Fruit fly (Drosophila melanogaster) whole organism, embryonic: Measurements from ENCODE around the gene Snm1.

Source experiments
- CG10267 ChIP-seq: fragments of 200-800 bp; sonication (Bioruptor generic); optimal IDR thresholded peaks from 2 replicates; lab custom pipeline; 2018; ENCODE audit warnings: missing biosample characterization, mild to moderate bottlenecking, missing genetic modification characterization, moderate library complexity
- CG12942 ChIP-seq: fragments of 200-800 bp; sonication (Bioruptor generic); optimal IDR thresholded peaks from 3 replicates; lab custom pipeline; 2016; ENCODE audit warnings: missing biosample characterization, missing genetic modification characterization
- CG14860 ChIP-seq: fragments of 200-800 bp; sonication (Bioruptor generic); IDR thresholded peaks from 3 replicates; pipeline ENCODE4 v1.3.6; 2022; ENCODE audit warnings: missing biosample characterization, missing genetic modification characterization; ENCODE audit not compliant: partially characterized antibody
- CG15073 ChIP-seq: fragments of 200-800 bp; sonication (Bioruptor generic); optimal IDR thresholded peaks from 2 replicates; lab custom pipeline; 2016; ENCODE audit warnings: missing biosample characterization, missing genetic modification characterization
- CG15514 ChIP-seq: fragments of 200-800 bp; sonication (Bioruptor generic); optimal IDR thresholded peaks from 3 replicates; lab custom pipeline; 2017; ENCODE audit warnings: missing biosample characterization, missing genetic modification characterization, mild to moderate bottlenecking, moderate library complexity, missing genetic modification reagents
- CG16863 ChIP-seq: fragments of 200-800 bp; sonication (Bioruptor generic); optimal IDR thresholded peaks from 3 replicates; lab custom pipeline; 2016; ENCODE audit warnings: missing biosample characterization, missing genetic modification characterization
- CG17612 ChIP-seq: fragments of 200-800 bp; sonication (Bioruptor generic); IDR thresholded peaks from 2 replicates; pipeline ENCODE4 v1.3.6; 2022; ENCODE audit warnings: missing biosample characterization, missing genetic modification characterization
- CG2129 ChIP-seq: fragments of 200-800 bp; sonication (Bioruptor generic); IDR thresholded peaks from 2 replicates; pipeline ENCODE4 v1.3.6; 2022; ENCODE audit warnings: missing biosample characterization, missing genetic modification characterization; ENCODE audit not compliant: partially characterized antibody
- CG32767 ChIP-seq: fragments of 200-800 bp; sonication (Bioruptor generic); IDR thresholded peaks from 2 replicates; pipeline ENCODE4 v1.3.6; 2022; ENCODE audit warnings: missing biosample characterization, missing genetic modification characterization
- CG4282 ChIP-seq: fragments of 200-800 bp; sonication (Bioruptor generic); optimal IDR thresholded peaks from 2 replicates; lab custom pipeline; 2016; ENCODE audit warnings: missing biosample characterization, missing genetic modification characterization
- CG43689 ChIP-seq: fragments of 200-800 bp; sonication (Bioruptor generic); IDR thresholded peaks from 2 replicates; pipeline ENCODE4 v1.3.6; 2022; ENCODE audit warnings: missing biosample characterization, missing genetic modification characterization
- CG5180 ChIP-seq: fragments of 200-800 bp; sonication (Bioruptor generic); optimal IDR thresholded peaks from 3 replicates; lab custom pipeline; 2017; ENCODE audit warnings: missing biosample characterization, missing genetic modification characterization, mild to moderate bottlenecking, moderate library complexity, missing genetic modification reagents
- CG7786 ChIP-seq: fragments of 200-800 bp; sonication (Bioruptor generic); optimal IDR thresholded peaks from 2 replicates; lab custom pipeline; 2016; ENCODE audit warnings: missing biosample characterization, missing genetic modification characterization
- CG9876 ChIP-seq: fragments of 200-800 bp; sonication (Bioruptor generic); optimal IDR thresholded peaks from 2 replicates; lab custom pipeline; 2016; ENCODE audit warnings: missing biosample characterization, missing genetic modification characterization
- CoRest ChIP-seq: fragments of 200-800 bp; sonication (Bioruptor generic); optimal IDR thresholded peaks from 3 replicates; lab custom pipeline; 2018; ENCODE audit warnings: missing biosample characterization, mild to moderate bottlenecking, missing genetic modification characterization, moderate library complexity
- Dfd ChIP-seq, 2 experiments: fragments of >200 bp; optimal IDR thresholded peaks; 2 replicates each; lab custom pipeline; 2017; ENCODE audit warnings: missing biosample characterization in 2 of 2, missing genetic modification characterization in 2 of 2
- Dp ChIP-seq: fragments of 200-800 bp; sonication (Bioruptor generic); optimal IDR thresholded peaks from 2 replicates; lab custom pipeline; 2018; ENCODE audit warnings: missing biosample characterization, mild to moderate bottlenecking, missing genetic modification characterization, moderate library complexity
- Ets65A ChIP-seq: fragments of 200-800 bp; sonication (Bioruptor generic); peaks from one replicate; lab custom pipeline; 2016; ENCODE audit warnings: missing biosample characterization, missing genetic modification characterization
- MTF-1 ChIP-seq: fragments of 200-800 bp; sonication (Bioruptor generic); optimal IDR thresholded peaks from 2 replicates; lab custom pipeline; 2018; ENCODE audit warnings: missing biosample characterization, mild to moderate bottlenecking, missing genetic modification characterization, borderline replicate concordance
- Meics ChIP-seq: fragments of 200-800 bp; sonication (Bioruptor generic); optimal IDR thresholded peaks from 2 replicates; lab custom pipeline; 2017; ENCODE audit warnings: missing biosample characterization, mild to moderate bottlenecking, missing genetic modification characterization
- Mrtf ChIP-seq: fragments of 200-800 bp; sonication (Bioruptor generic); IDR thresholded peaks from 3 replicates; pipeline ENCODE4 v1.3.6; 2022; ENCODE audit warnings: missing biosample characterization, missing genetic modification characterization
- NK7.1 ChIP-seq: fragments of 200-800 bp; sonication (Bioruptor generic); optimal IDR thresholded peaks from 3 replicates; lab custom pipeline; 2016; ENCODE audit warnings: missing biosample characterization, missing genetic modification characterization
- Nf-YB ChIP-seq: fragments of 200-800 bp; sonication (Bioruptor generic); optimal IDR thresholded peaks from 3 replicates; lab custom pipeline; 2019; ENCODE audit warnings: missing biosample characterization, mild to moderate bottlenecking, missing genetic modification characterization, moderate library complexity
- Nf-YC ChIP-seq: fragments of 200-800 bp; optimal IDR thresholded peaks from 3 replicates; lab custom pipeline; 2019; ENCODE audit warnings: missing biosample characterization, mild to moderate bottlenecking, missing genetic modification characterization, moderate library complexity
- NfI ChIP-seq: fragments of 200-800 bp; sonication (Bioruptor generic); optimal IDR thresholded peaks from 3 replicates; lab custom pipeline; 2018; ENCODE audit warnings: missing biosample characterization, mild to moderate bottlenecking, missing genetic modification characterization, moderate library complexity
- Ptx1 ChIP-seq: fragments of 200-800 bp; sonication (Bioruptor generic); IDR thresholded peaks from 2 replicates; pipeline ENCODE4 v1.3.6; 2022; ENCODE audit warnings: missing biosample characterization, missing genetic modification characterization
- Sox100B ChIP-seq: fragments of 200-800 bp; sonication (Bioruptor generic); optimal IDR thresholded peaks from 3 replicates; lab custom pipeline; 2018; ENCODE audit warnings: missing biosample characterization, mild to moderate bottlenecking, missing genetic modification characterization
- Taf1 ChIP-seq: fragments of 200-800 bp; sonication (Bioruptor generic); IDR thresholded peaks from 2 replicates; pipeline ENCODE4 v1.3.6; 2022; ENCODE audit warnings: missing biosample characterization, missing genetic modification characterization
- Usf ChIP-seq: fragments of 200-800 bp; sonication (Bioruptor generic); optimal IDR thresholded peaks from 2 replicates; lab custom pipeline; 2017; ENCODE audit warnings: missing genotype, missing biosample characterization, missing genetic modification characterization
- abd-A ChIP-seq: fragments of 200-800 bp; sonication (Bioruptor generic); optimal IDR thresholded peaks from 3 replicates; lab custom pipeline; 2019; ENCODE audit warnings: missing biosample characterization, mild to moderate bottlenecking, missing genetic modification characterization, moderate library complexity
- amos ChIP-seq: fragments of 200-800 bp; sonication (Bioruptor generic); IDR thresholded peaks from 2 replicates; pipeline ENCODE4 v1.3.6; 2022; ENCODE audit warnings: missing biosample characterization, missing genetic modification characterization; ENCODE audit not compliant: partially characterized antibody
- ash1 ChIP-seq: fragments of 200-800 bp; sonication (Bioruptor generic); optimal IDR thresholded peaks from 2 replicates; lab custom pipeline; 2018; ENCODE audit warnings: missing biosample characterization, mild to moderate bottlenecking, missing genetic modification characterization
- btn ChIP-seq: fragments of 200-800 bp; sonication (Bioruptor generic); optimal IDR thresholded peaks from 2 replicates; lab custom pipeline; 2016; ENCODE audit warnings: missing biosample characterization, missing genetic modification characterization
- caup ChIP-seq: fragments of 200-800 bp; sonication (Bioruptor generic); optimal IDR thresholded peaks from 3 replicates; lab custom pipeline; 2017; ENCODE audit warnings: missing biosample characterization, mild to moderate bottlenecking, missing genetic modification characterization, moderate library complexity; ENCODE audit not compliant: severe bottlenecking
- emc ChIP-seq: fragments of 200-800 bp; sonication (Bioruptor generic); optimal IDR thresholded peaks from 2 replicates; lab custom pipeline; 2016; ENCODE audit warnings: missing biosample characterization, missing genetic modification characterization
- ems ChIP-seq: fragments of 200-800 bp; sonication (Bioruptor generic); optimal IDR thresholded peaks from 3 replicates; lab custom pipeline; 2016; ENCODE audit warnings: missing biosample characterization, missing genetic modification characterization
- ewg ChIP-seq: fragments of 200-800 bp; sonication (Bioruptor generic); optimal IDR thresholded peaks from 3 replicates; lab custom pipeline; 2017; ENCODE audit warnings: mild to moderate bottlenecking, missing biosample characterization, missing genetic modification reagents, missing genetic modification characterization
- gem ChIP-seq: fragments of 200-800 bp; sonication (Bioruptor generic); optimal IDR thresholded peaks from 2 replicates; lab custom pipeline; 2019; ENCODE audit warnings: missing biosample characterization, mild to moderate bottlenecking, missing genetic modification characterization, moderate library complexity
- lbe ChIP-seq: fragments of 200-800 bp; sonication (Bioruptor generic); optimal IDR thresholded peaks from 2 replicates; lab custom pipeline; 2016; ENCODE audit warnings: missing biosample characterization, mild to moderate bottlenecking, missing genetic modification characterization
- lola ChIP-seq, 3 experiments: fragments of >200 bp in 2 of 3; fragments of 200-800 bp in 1 of 3; sonication (Bioruptor generic) in 1 of 3; optimal IDR thresholded peaks; 2 replicates each; lab custom pipeline; 2017 to 2019; ENCODE audit warnings: missing biosample characterization in 3 of 3, missing genetic modification characterization in 3 of 3, mild to moderate bottlenecking in 1 of 3, moderate library complexity in 1 of 3
- mld ChIP-seq: fragments of 200-800 bp; sonication (Bioruptor generic); IDR thresholded peaks from 3 replicates; pipeline ENCODE4 v1.3.6; 2022; ENCODE audit warnings: missing biosample characterization, missing genetic modification characterization; ENCODE audit not compliant: partially characterized antibody
- pb ChIP-seq: fragments of 200-800 bp; sonication (Bioruptor generic); optimal IDR thresholded peaks from 3 replicates; lab custom pipeline; 2016; ENCODE audit warnings: missing biosample characterization, missing genetic modification characterization
- pfk ChIP-seq: fragments of 200-800 bp; sonication (Bioruptor generic); optimal IDR thresholded peaks from 2 replicates; lab custom pipeline; 2018; ENCODE audit warnings: missing biosample characterization, mild to moderate bottlenecking, missing genetic modification characterization, moderate library complexity
- ro ChIP-seq: fragments of 200-800 bp; sonication (Bioruptor generic); IDR thresholded peaks from 2 replicates; pipeline ENCODE4 v1.3.6; 2022; ENCODE audit warnings: missing biosample characterization, missing genetic modification characterization
- run ChIP-seq: fragments of 200-800 bp; sonication (Bioruptor generic); optimal IDR thresholded peaks from 3 replicates; lab custom pipeline; 2018; ENCODE audit warnings: missing biosample characterization, mild to moderate bottlenecking, missing genetic modification characterization
- slou ChIP-seq: fragments of 200-800 bp; sonication (Bioruptor generic); optimal IDR thresholded peaks from 3 replicates; lab custom pipeline; 2016; ENCODE audit warnings: missing biosample characterization, missing genetic modification characterization
- tna ChIP-seq: fragments of 200-800 bp; sonication (Bioruptor generic); IDR thresholded peaks from 2 replicates; pipeline ENCODE4 v1.3.6; 2022; ENCODE audit warnings: missing biosample characterization, missing genetic modification characterization; ENCODE audit not compliant: partially characterized antibody
- toy ChIP-seq: fragments of 200-800 bp; sonication (Bioruptor generic); IDR thresholded peaks from 2 replicates; pipeline ENCODE4 v1.3.6; 2022; ENCODE audit warnings: missing biosample characterization, missing genetic modification characterization
- tx ChIP-seq: fragments of 200-800 bp; sonication (Bioruptor generic); optimal IDR thresholded peaks from 2 replicates; lab custom pipeline; 2016; ENCODE audit warnings: missing biosample characterization, missing genetic modification characterization
- vfl ChIP-seq: fragments of 200-800 bp; sonication (Bioruptor generic); optimal IDR thresholded peaks from 2 replicates; lab custom pipeline; 2016; ENCODE audit warnings: missing biosample characterization, missing genetic modification characterization

The Snm1 gene

DNA sequence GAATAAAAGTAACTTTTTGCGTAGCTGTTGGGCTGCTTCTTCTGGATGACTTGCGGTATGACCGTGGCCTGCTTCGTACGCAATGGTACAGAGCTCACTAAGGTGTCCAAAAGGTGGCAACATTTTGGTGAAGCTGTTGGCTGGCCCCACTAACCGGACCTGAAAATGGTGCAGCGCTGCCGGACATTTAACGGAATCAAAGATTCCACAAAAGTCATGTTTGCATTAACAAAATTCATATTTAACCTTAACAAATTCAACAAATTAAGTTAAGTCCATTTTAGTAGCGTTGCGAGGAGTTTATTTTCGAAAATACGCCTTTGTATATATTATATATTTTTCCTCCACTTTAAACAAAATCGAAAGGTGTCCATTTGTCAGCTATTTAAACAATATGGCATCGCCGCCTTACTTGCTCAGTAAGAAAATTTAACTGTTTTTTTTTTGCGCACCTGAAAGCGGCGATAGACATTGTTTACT, 46.2 kb downstream of the Snm1 start, which contains the start of the genes kra and SecS (continued):
- peak; percentile 83 for TF ChIP-seq CG15514 (GFP tag; lab: Kevin White, UChicago)
- peak; percentile 47 for TF ChIP-seq lbe
- no peak for TF ChIP-seq CG16863 (GFP tag; lab: Kevin White, UChicago)
- peak; percentile 11 for TF ChIP-seq CG5180 (GFP tag; lab: Kevin White, UChicago)
- peak; percentile 20 for TF ChIP-seq ash1 (GFP tag; lab: Kevin White, UChicago)
- peak; percentile 8 for TF ChIP-seq vfl
- TF ChIP-seq CG43689 (GFP tag; lab: Robert Waterston, UW), result no peak
- no peak for TF ChIP-seq Taf1 (GFP tag; lab: Robert Waterston, UW)
- TF ChIP-seq NfI, result peak; percentile 55
- TF ChIP-seq amos, result no peak
- peak; percentile 71 for TF ChIP-seq Sox100B (GFP tag; lab: Kevin White, UChicago)
- TF ChIP-seq pb, result no peak
- peak; percentile 54 for TF ChIP-seq caup
- TF ChIP-seq CG7786 (GFP tag; lab: Kevin White, UChicago), result peak; percentile 42
- peak; percentile 41 for TF ChIP-seq CG12942 (GFP tag; lab: Kevin White, UChicago)
- peak; percentile 66 for TF ChIP-seq CG10267 (tag; lab: Kevin White, UChicago)
- TF ChIP-seq MTF-1 (GFP tag; lab: Kevin White, UChicago), result peak; percentile 47
- TF ChIP-seq ro (GFP tag; lab: Robert Waterston, UW), result no peak
- TF ChIP-seq Usf, result no peak
- TF ChIP-seq abd-A (tag; lab: Kevin White, UChicago), result no peak
- TF ChIP-seq CG17612, result no peak
- no peak for TF ChIP-seq CG4282 (GFP tag; lab: Kevin White, UChicago)
- TF ChIP-seq CoRest, result peak; percentile 79
- TF ChIP-seq Nf-YB (GFP tag; lab: Kevin White, UChicago), result no peak
- TF ChIP-seq CG9876, result peak; percentile 44
- TF ChIP-seq slou, result peak; percentile 65
- TF ChIP-seq run (tag; lab: Kevin White, UChicago), result no peak
- TF ChIP-seq toy, result no peak
- TF ChIP-seq lola (GFP tag; optimal IDR thresholded peaks at IDR 0.05; lab: Kevin White, UChicago), result peak in 1 of 3 experiments; percentile 57
- TF ChIP-seq NK7.1 (GFP tag; lab: Kevin White, UChicago), result no peak
- peak; percentile 57 for TF ChIP-seq Nf-YC
- peak; percentile 75 for TF ChIP-seq gem
- no peak for TF ChIP-seq tna
- peak; percentile 90 for TF ChIP-seq Ets65A (GFP tag; lab: Kevin White, UChicago)
- TF ChIP-seq CG32767 (GFP tag; lab: Robert Waterston, UW), result no peak
- no peak for TF ChIP-seq Dfd (GFP tag; optimal IDR thresholded peaks at IDR 0.05; lab: Kevin White, UChicago)
- TF ChIP-seq CG2129 (GFP tag; lab: Robert Waterston, UW), result no peak
- no peak for TF ChIP-seq emc (GFP tag; lab: Kevin White, UChicago)
- TF ChIP-seq Meics, result peak; percentile 53
- peak; percentile 20 for TF ChIP-seq tx (GFP tag; lab: Kevin White, UChicago)
- TF ChIP-seq CG14860 (GFP tag; lab: Robert Waterston, UW), result no peak
- peak; percentile 58 for TF ChIP-seq Dp (GFP tag; lab: Kevin White, UChicago)
- TF ChIP-seq Mrtf (GFP tag; lab: Robert Waterston, UW), result no peak
- TF ChIP-seq btn (GFP tag; lab: Kevin White, UChicago), result no peak
- peak; percentile 45 for TF ChIP-seq ems
- TF ChIP-seq Ptx1 (GFP tag; lab: Robert Waterston, UW), result no peak
- TF ChIP-seq CG15073 (GFP tag; lab: Kevin White, UChicago), result no peak
- TF ChIP-seq mld (GFP tag; lab: Robert Waterston, UW), result no peak
- TF ChIP-seq pfk (GFP tag; lab: Kevin White, UChicago), result no peak
- TF ChIP-seq ewg (GFP tag; lab: Kevin White, UChicago), result peak; percentile 67
